Worm (Caenorhabditis elegans) whole organism, late embryonic: ENCODE data around the gene ppm-1.G.

Experiments
- ama-1 ChIP-seq: fragments of 150-350 bp; optimal IDR thresholded peaks from 2 replicates; lab custom pipeline; 2014
- elt-4 ChIP-seq: sonication (generic microtip); optimal IDR thresholded peaks from 2 replicates; lab custom pipeline; 2016; ENCODE audit warnings: missing genetic modification characterization, missing compliant biosample characterization
- lim-6 ChIP-seq: sonication (generic microtip); optimal IDR thresholded peaks from 2 replicates; lab custom pipeline; 2016; ENCODE audit warnings: missing genetic modification characterization, missing compliant biosample characterization
- pat-9 ChIP-seq: fragments of 200-800 bp; sonication (Bioruptor generic); optimal IDR thresholded peaks from 2 replicates; lab custom pipeline; 2018; ENCODE audit warnings: mild to moderate bottlenecking, missing genetic modification characterization, moderate library complexity, missing compliant biosample characterization
- pax-1 ChIP-seq: fragments of 150-350 bp; optimal IDR thresholded peaks from 2 replicates; lab custom pipeline; 2014; ENCODE audit warnings: missing biosample characterization, missing genetic modification characterization
- pqm-1 ChIP-seq: sonication (generic microtip); optimal IDR thresholded peaks from 2 replicates; lab custom pipeline; 2016; ENCODE audit warnings: missing genetic modification characterization, missing compliant biosample characterization
- tbx-2 ChIP-seq: sonication (generic microtip); optimal IDR thresholded peaks from 2 replicates; lab custom pipeline; 2016; ENCODE audit warnings: missing genetic modification characterization, missing compliant biosample characterization
- unc-86 ChIP-seq: sonication (generic microtip); optimal IDR thresholded peaks from 2 replicates; lab custom pipeline; 2016; ENCODE audit warnings: missing genetic modification characterization, missing compliant biosample characterization

DNA sequence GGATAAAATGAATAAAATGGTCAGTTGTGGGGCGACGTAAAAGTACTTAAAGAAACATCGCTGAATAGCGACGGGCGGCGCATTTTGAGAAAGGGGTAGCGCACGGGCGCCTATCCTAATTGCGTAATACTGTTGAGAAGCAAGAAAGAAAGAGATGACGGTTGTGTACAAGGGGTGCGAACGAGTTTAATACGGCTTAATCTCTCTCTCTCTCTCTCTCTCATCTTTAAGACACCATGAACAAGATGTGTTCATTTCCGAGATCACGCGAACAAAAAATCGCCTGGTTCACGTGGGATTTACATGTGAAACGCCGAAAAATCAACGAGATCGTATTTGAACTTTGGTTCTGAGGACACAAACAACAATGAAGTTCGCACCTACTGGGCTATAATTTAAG lies 23.8 kb upstream of the ppm-1.G start:
- no peak for TF ChIP-seq tbx-2 (tag; lab: Kevin White, UChicago)
- no peak for TF ChIP-seq pqm-1
- no peak for TF ChIP-seq lim-6 (tag; lab: Kevin White, UChicago)
- no peak for TF ChIP-seq pax-1 (tag; lab: Kevin White, UChicago)
- no peak for TF ChIP-seq elt-4 (tag; lab: Kevin White, UChicago)
- no peak for TF ChIP-seq ama-1 (lab: Kevin White, UChicago)
- TF ChIP-seq pat-9: no peak
- no peak for TF ChIP-seq unc-86 (tag; lab: Kevin White, UChicago)
